Worm (Caenorhabditis elegans) whole organism, L2 larva: Measurements from ENCODE around the gene C01G12.7.

Source experiments
- F13H6.1 ChIP-seq: sonication (generic microtip); optimal IDR thresholded peaks from 2 replicates; lab custom pipeline; 2016; ENCODE audit warnings: missing genetic modification characterization, missing compliant biosample characterization
- R02D3.7 ChIP-seq: fragments of 150-350 bp; optimal IDR thresholded peaks from 2 replicates; lab custom pipeline; 2014; ENCODE audit warnings: missing biosample characterization, missing genetic modification characterization
- Y55F3AM.14 ChIP-seq: fragments of 200-800 bp; sonication (Bioruptor generic); optimal IDR thresholded peaks from 2 replicates; lab custom pipeline; 2018; ENCODE audit warnings: mild to moderate bottlenecking, missing genetic modification characterization, missing compliant biosample characterization
- ZK546.5 ChIP-seq: sonication (generic microtip); optimal IDR thresholded peaks from 2 replicates; lab custom pipeline; 2017; ENCODE audit warnings: missing biosample characterization, missing genetic modification characterization
- alr-1 ChIP-seq: fragments of 150-350 bp; optimal IDR thresholded peaks from 2 replicates; lab custom pipeline; 2014; ENCODE audit warnings: missing biosample characterization, missing genetic modification characterization
- aly-2 ChIP-seq: fragments of 150-350 bp; optimal IDR thresholded peaks from 2 replicates; lab custom pipeline; 2014; ENCODE audit warnings: missing biosample characterization, missing genetic modification characterization
- ama-1 ChIP-seq: fragments of 150-350 bp; optimal IDR thresholded peaks from 2 replicates; lab custom pipeline; 2018; ENCODE audit warnings: inconsistent platforms
- blmp-1 ChIP-seq: sonication (generic microtip); optimal IDR thresholded peaks from 2 replicates; lab custom pipeline; 2017; ENCODE audit warnings: missing genetic modification characterization, mild to moderate bottlenecking, missing compliant biosample characterization, antibody characterized with exemption, moderate library complexity; ENCODE audit not compliant: insufficient read depth
- ceh-16 ChIP-seq: fragments of 150-350 bp; optimal IDR thresholded peaks from 2 replicates; lab custom pipeline; 2014; ENCODE audit warnings: missing biosample characterization, missing genetic modification characterization
- ceh-82 ChIP-seq: fragments of 150-350 bp; optimal IDR thresholded peaks from 2 replicates; lab custom pipeline; 2014; ENCODE audit warnings: missing biosample characterization, missing genetic modification characterization
- crh-2 ChIP-seq: sonication (generic microtip); optimal IDR thresholded peaks from 2 replicates; lab custom pipeline; 2017; ENCODE audit warnings: missing biosample characterization, missing genetic modification characterization
- dmd-4 ChIP-seq: sonication (generic microtip); optimal IDR thresholded peaks from 2 replicates; lab custom pipeline; 2017; ENCODE audit warnings: missing biosample characterization, missing genetic modification characterization
- elt-1 ChIP-seq: fragments of 150-350 bp; optimal IDR thresholded peaks from 2 replicates; lab custom pipeline; 2014; ENCODE audit warnings: missing biosample characterization, missing genetic modification characterization
- elt-3 ChIP-seq: sonication (generic microtip); optimal IDR thresholded peaks from 2 replicates; lab custom pipeline; 2017; ENCODE audit warnings: missing biosample characterization, missing genetic modification characterization
- fos-1 ChIP-seq: fragments of 150-350 bp; optimal IDR thresholded peaks from 2 replicates; lab custom pipeline; 2014; ENCODE audit warnings: missing biosample characterization, missing genetic modification characterization
- gmeb-1 ChIP-seq: fragments of 150-350 bp; optimal IDR thresholded peaks from 2 replicates; lab custom pipeline; 2014; ENCODE audit warnings: missing biosample characterization, missing genetic modification characterization
- lin-11 ChIP-seq: fragments of 150-350 bp; sonication (generic microtip); optimal IDR thresholded peaks from 2 replicates; lab custom pipeline; 2014; ENCODE audit warnings: missing biosample characterization, missing genetic modification characterization, inconsistent platforms, mixed read lengths
- lsy-2 ChIP-seq, 2 experiments: fragments of 150-350 bp in 1 of 2; sonication (generic microtip) in 1 of 2; optimal IDR thresholded peaks; 2 replicates each; lab custom pipeline; 2014 to 2017; ENCODE audit warnings: missing biosample characterization in 2 of 2, missing genetic modification characterization in 2 of 2
- mab-5 ChIP-seq: fragments of 150-350 bp; optimal IDR thresholded peaks from 2 replicates; lab custom pipeline; 2014; ENCODE audit warnings: missing biosample characterization, missing genetic modification characterization
- mbf-1 ChIP-seq: sonication (generic microtip); optimal IDR thresholded peaks from 2 replicates; lab custom pipeline; 2017; ENCODE audit warnings: missing biosample characterization, missing genetic modification characterization
- mdl-1 ChIP-seq, 2 experiments: fragments of 150-350 bp in 1 of 2; sonication (generic microtip) in 1 of 2; optimal IDR thresholded peaks; 2 replicates each; lab custom pipeline; 2017; ENCODE audit warnings: missing biosample characterization in 2 of 2, missing genetic modification characterization in 2 of 2
- nhr-10 ChIP-seq: sonication (generic microtip); optimal IDR thresholded peaks from 2 replicates; lab custom pipeline; 2017; ENCODE audit warnings: missing biosample characterization, missing genetic modification characterization
- nhr-12 ChIP-seq: fragments of 150-350 bp; optimal IDR thresholded peaks from 2 replicates; lab custom pipeline; 2014; ENCODE audit warnings: missing biosample characterization, missing genetic modification characterization
- nhr-129 ChIP-seq: fragments of 150-350 bp; optimal IDR thresholded peaks from 2 replicates; lab custom pipeline; 2014; ENCODE audit warnings: missing biosample characterization, missing genetic modification characterization
- nhr-21 ChIP-seq: fragments of 150-350 bp; optimal IDR thresholded peaks from 2 replicates; lab custom pipeline; 2014; ENCODE audit warnings: missing biosample characterization, missing genetic modification characterization
- nhr-237 ChIP-seq: fragments of 150-350 bp; optimal IDR thresholded peaks from 2 replicates; lab custom pipeline; 2014; ENCODE audit warnings: missing biosample characterization, missing genetic modification characterization
- nhr-25 ChIP-seq: fragments of 150-350 bp; sonication (generic microtip); optimal IDR thresholded peaks from 3 replicates; lab custom pipeline; 2014; ENCODE audit warnings: missing biosample characterization, missing genetic modification characterization
- nhr-6 ChIP-seq: fragments of 150-350 bp; optimal IDR thresholded peaks from 2 replicates; lab custom pipeline; 2014; ENCODE audit warnings: missing biosample characterization, missing genetic modification characterization
- sem-4 ChIP-seq: fragments of 150-350 bp; optimal IDR thresholded peaks from 2 replicates; lab custom pipeline; 2014; ENCODE audit warnings: missing biosample characterization, missing genetic modification reagents, missing genetic modification characterization
- skn-1 ChIP-seq: sonication (generic microtip); optimal IDR thresholded peaks from 2 replicates; lab custom pipeline; 2017; ENCODE audit warnings: missing biosample characterization, missing genetic modification characterization
- sma-3 ChIP-seq: sonication (generic microtip); optimal IDR thresholded peaks from 2 replicates; lab custom pipeline; 2016; ENCODE audit warnings: missing genetic modification reagents, missing genetic modification characterization, missing compliant biosample characterization
- sma-9 ChIP-seq, 2 experiments: fragments of 150-350 bp in 1 of 2; sonication (generic microtip) in 1 of 2; optimal IDR thresholded peaks; 2 replicates each; lab custom pipeline; 2014 to 2016; ENCODE audit warnings: missing genetic modification characterization in 2 of 2, mild to moderate bottlenecking in 1 of 2, missing biosample characterization in 1 of 2, missing compliant biosample characterization in 1 of 2, missing genetic modification reagents in 1 of 2, moderate library complexity in 1 of 2
- snpc-4 ChIP-seq: fragments of 150-350 bp; optimal IDR thresholded peaks from 2 replicates; lab custom pipeline; 2014; ENCODE audit warnings: missing biosample characterization, missing genetic modification characterization
- unc-39 ChIP-seq: fragments of 150-350 bp; optimal IDR thresholded peaks from 2 replicates; lab custom pipeline; 2014; ENCODE audit warnings: missing biosample characterization, missing genetic modification characterization
- ztf-1 ChIP-seq: fragments of 200-800 bp; sonication (Bioruptor generic); conservative IDR thresholded peaks from 2 replicates; pipeline ENCODE4 v1.3.6; 2022; ENCODE audit warnings: missing genetic modification characterization, missing compliant biosample characterization

Gene C01G12.7

ce11 chrII:14632823-14633222, 41.1 kb upstream of the C01G12.7 start, which contains the start of gene C38C6.3:
Gene C38C6.3, plus strand, starts transcription at chrII:14633123.
- no peak for TF ChIP-seq unc-39
- no peak for TF ChIP-seq F13H6.1 (tag; lab: Kevin White, UChicago)
- no peak for TF ChIP-seq ztf-1 (GFP tag; lab: Robert Waterston, UW)

- TF ChIP-seq elt-3 (tag; lab: Kevin White, UChicago) (no peak), nhr-129 (tag; lab: Kevin White, UChicago) (no peak), lin-11 (tag; lab: Kevin White, UChicago) (no peak), nhr-21 (tag; lab: Kevin White, UChicago) (no peak), blmp-1 (tag; lab: Kevin White, UChicago) (no peak), alr-1 (tag; lab: Kevin White, UChicago) (no peak), nhr-6 (no peak), Y55F3AM.14 (GFP tag; lab: Kevin White, UChicago) (no peak), ZK546.5 (tag; lab: Kevin White, UChicago) (no peak), ceh-82 (tag; lab: Kevin White, UChicago) (no peak), mab-5 (tag; lab: Kevin White, UChicago) (no peak), R02D3.7 (tag; lab: Kevin White, UChicago) (no peak), ztf-1 (GFP tag; lab: Robert Waterston, UW) (no peak), nhr-12 (tag; lab: Kevin White, UChicago) (no peak), elt-1 (no peak), skn-1 (tag; lab: Kevin White, UChicago) (no peak), sem-4 (tag; lab: Kevin White, UChicago) (no peak), crh-2 (tag; lab: Kevin White, UChicago) (no peak), nhr-25 (tag; lab: Kevin White, UChicago) (no peak)
Observed at ce11 chrII:14627330-14627729, 35.6 kb upstream of the C01G12.7 start, which contains the start of gene tag-297. Gene tag-297, plus strand, starts transcription at chrII:14627630.

- TF ChIP-seq ceh-16 = no peak
- peak; percentile 52 for TF ChIP-seq blmp-1 (tag; lab: Kevin White, UChicago)
Observed at ce11 chrII:14626883-14627282, 35.2 kb upstream of the C01G12.7 start.

ce11 chrII:14622758-14623157, 31.1 kb upstream of the C01G12.7 start, which contains the start of gene mltn-10:
Gene mltn-10, plus strand, starts transcription at chrII:14623058.
- TF ChIP-seq F13H6.1 (tag; lab: Kevin White, UChicago) = no peak
- TF ChIP-seq nhr-237 (tag; lab: Kevin White, UChicago) = no peak
- no peak for TF ChIP-seq ama-1 (lab: Kevin White, UChicago)

- no peak for TF ChIP-seq fos-1 (tag; lab: Kevin White, UChicago)
- TF ChIP-seq snpc-4 (tag; lab: Kevin White, UChicago) = no peak
- no peak for TF ChIP-seq mdl-1 (tag; optimal IDR thresholded peaks at IDR 0.05; lab: Kevin White, UChicago)
- TF ChIP-seq mbf-1 = no peak
- no peak for TF ChIP-seq nhr-25 (tag; lab: Kevin White, UChicago)
- TF ChIP-seq dmd-4 (tag; lab: Kevin White, UChicago) = no peak
- TF ChIP-seq gmeb-1 (tag; lab: Kevin White, UChicago) = no peak
- no peak for TF ChIP-seq elt-1
- TF ChIP-seq aly-2 (tag; lab: Kevin White, UChicago) = no peak
Observed at ce11 chrII:14620730-14621129, 29.0 kb upstream of the C01G12.7 start.

- TF ChIP-seq lsy-2 (tag; optimal IDR thresholded peaks at IDR 0.05; lab: Kevin White, UChicago) (no peak), unc-39 (no peak), nhr-10 (tag; lab: Kevin White, UChicago) (no peak), alr-1 (tag; lab: Kevin White, UChicago) (no peak), nhr-21 (tag; lab: Kevin White, UChicago) (peak; percentile 40), sma-3 (GFP tag; lab: Kevin White, UChicago) (no peak), sma-9 (GFP tag; optimal IDR thresholded peaks at IDR 0.05; lab: Kevin White, UChicago) (peak; percentile 28), sma-9 (tag; optimal IDR thresholded peaks at IDR 0.05; lab: Kevin White, UChicago) (no peak)
Observed at ce11 chrII:14619806-14620205, 28.1 kb upstream of the C01G12.7 start.
